Worm (Caenorhabditis elegans) whole organism, mixed stage, embryonic: ENCODE measurements around the gene F16H6.7.

Experiments
- M03D4.4 ChIP-seq: sonication (generic microtip); optimal IDR thresholded peaks from 2 replicates; lab custom pipeline; 2017; ENCODE audit warnings: mild to moderate bottlenecking, missing genetic modification characterization, missing compliant biosample characterization
- bed-3 ChIP-seq: fragments of 200-800 bp; sonication (Bioruptor generic); optimal IDR thresholded peaks from 3 replicates; lab custom pipeline; 2018; ENCODE audit warnings: mild to moderate bottlenecking, missing genetic modification characterization, moderate library complexity, missing compliant biosample characterization
- blmp-1 ChIP-seq: fragments of 150-350 bp; optimal IDR thresholded peaks from 2 replicates; lab custom pipeline; 2014; ENCODE audit warnings: missing biosample characterization, missing genetic modification characterization
- ceh-83 ChIP-seq: fragments of 200-800 bp; sonication (Bioruptor generic); optimal IDR thresholded peaks from 2 replicates; lab custom pipeline; 2018; ENCODE audit warnings: mild to moderate bottlenecking, missing genetic modification characterization, missing compliant biosample characterization
- ces-1 ChIP-seq: fragments of 150-350 bp; optimal IDR thresholded peaks from 2 replicates; lab custom pipeline; 2014; ENCODE audit warnings: missing biosample characterization, missing genetic modification reagents, missing genetic modification characterization
- cnd-1 ChIP-seq: fragments of 200-800 bp; sonication (Bioruptor generic); optimal IDR thresholded peaks from 2 replicates; lab custom pipeline; 2018; ENCODE audit warnings: mild to moderate bottlenecking, missing genetic modification characterization, missing compliant biosample characterization
- drap-1 ChIP-seq: fragments of 200-800 bp; sonication (Bioruptor generic); optimal IDR thresholded peaks from 3 replicates; lab custom pipeline; 2018; ENCODE audit warnings: mild to moderate bottlenecking, missing genetic modification characterization, missing compliant biosample characterization
- elt-1 ChIP-seq: sonication (generic microtip); optimal IDR thresholded peaks from 2 replicates; lab custom pipeline; 2017; ENCODE audit warnings: missing genetic modification characterization, mild to moderate bottlenecking, missing compliant biosample characterization, antibody characterized with exemption, moderate library complexity, borderline replicate concordance; ENCODE audit not compliant: insufficient read depth
- elt-3 ChIP-seq: fragments of 150-350 bp; optimal IDR thresholded peaks from 2 replicates; lab custom pipeline; 2014; ENCODE audit warnings: missing biosample characterization, missing genetic modification characterization
- ham-2 ChIP-seq: fragments of 200-800 bp; sonication (Bioruptor generic); optimal IDR thresholded peaks from 2 replicates; lab custom pipeline; 2018; ENCODE audit warnings: mild to moderate bottlenecking, missing genetic modification characterization, missing compliant biosample characterization
- hlh-1 ChIP-seq: fragments of 150-350 bp; optimal IDR thresholded peaks from 2 replicates; lab custom pipeline; 2014; ENCODE audit warnings: missing biosample characterization, missing genetic modification reagents, missing genetic modification characterization
- lin-32 ChIP-seq: fragments of 200-800 bp; sonication (Bioruptor generic); optimal IDR thresholded peaks from 2 replicates; lab custom pipeline; 2018; ENCODE audit warnings: mild to moderate bottlenecking, missing genetic modification characterization, missing compliant biosample characterization
- mab-5 ChIP-seq: fragments of 150-350 bp; optimal IDR thresholded peaks from 2 replicates; lab custom pipeline; 2014; ENCODE audit warnings: missing biosample characterization, missing genetic modification characterization
- mep-1 ChIP-seq: fragments of 150-350 bp; optimal IDR thresholded peaks from 2 replicates; lab custom pipeline; 2017; ENCODE audit warnings: missing biosample characterization, missing genetic modification reagents, missing genetic modification characterization, inconsistent platforms
- mls-2 ChIP-seq: sonication (generic microtip); optimal IDR thresholded peaks from 2 replicates; lab custom pipeline; 2016; ENCODE audit warnings: mild to moderate bottlenecking, missing genetic modification characterization, moderate library complexity, missing compliant biosample characterization
- nhr-12 ChIP-seq: fragments of 150-350 bp; optimal IDR thresholded peaks from 2 replicates; lab custom pipeline; 2014; ENCODE audit warnings: missing biosample characterization, missing genetic modification characterization
- nhr-237 ChIP-seq: fragments of 150-350 bp; optimal IDR thresholded peaks from 2 replicates; lab custom pipeline; 2014; ENCODE audit warnings: missing biosample characterization, missing genetic modification characterization
- nhr-28 ChIP-seq: fragments of 150-350 bp; optimal IDR thresholded peaks from 2 replicates; lab custom pipeline; 2014; ENCODE audit warnings: missing biosample characterization, missing genetic modification characterization
- sptf-1 ChIP-seq: sonication (generic microtip); optimal IDR thresholded peaks from 2 replicates; lab custom pipeline; 2017; ENCODE audit warnings: mild to moderate bottlenecking, missing genetic modification characterization, moderate library complexity, missing compliant biosample characterization
- unc-62 ChIP-seq: fragments of 150-350 bp; optimal IDR thresholded peaks from 2 replicates; lab custom pipeline; 2014; ENCODE audit warnings: missing biosample characterization, missing genetic modification reagents, missing genetic modification characterization
- zip-8 ChIP-seq: fragments of 150-350 bp; optimal IDR thresholded peaks from 2 replicates; lab custom pipeline; 2014; ENCODE audit warnings: missing biosample characterization, missing genetic modification characterization

Gene F16H6.7

ce11 chrV:18163434-18163833 lies 45.5 kb downstream of the F16H6.7 start:
- TF ChIP-seq zip-8 (tag; lab: Kevin White, UChicago) (peak; percentile 96), blmp-1 (tag; lab: Kevin White, UChicago) (no peak)

ce11 chrV:18162568-18162967 lies 46.4 kb downstream of the F16H6.7 start, which contains the start of gene C14A6.12:
Gene C14A6.12, minus strand, starts transcription at chrV:18162668.
- no peak for TF ChIP-seq elt-3
- no peak for TF ChIP-seq bed-3 (GFP tag; lab: Kevin White, UChicago)
- TF ChIP-seq sptf-1 (tag; lab: Kevin White, UChicago) = no peak
- no peak for TF ChIP-seq cnd-1 (tag; lab: Kevin White, UChicago)
- no peak for TF ChIP-seq unc-62 (GFP tag; lab: Kevin White, UChicago)
- no peak for TF ChIP-seq hlh-1
- no peak for TF ChIP-seq nhr-12
- no peak for TF ChIP-seq zip-8 (tag; lab: Kevin White, UChicago)
- TF ChIP-seq nhr-28 = no peak
- TF ChIP-seq lin-32 (GFP tag; lab: Kevin White, UChicago) = no peak
- TF ChIP-seq M03D4.4 (tag; lab: Kevin White, UChicago) = no peak
- TF ChIP-seq elt-1 (tag; lab: Kevin White, UChicago) = no peak
- TF ChIP-seq mls-2 = no peak

ce11 chrV:18161228-18161627 lies 47.7 kb downstream of the F16H6.7 start, which contains the start of gene C14A6.13:
Gene C14A6.13, minus strand, starts transcription at chrV:18161328.
- no peak for TF ChIP-seq nhr-237

ce11 chrV:18158172-18158571 lies 50.8 kb downstream of the F16H6.7 start:
- TF ChIP-seq mep-1 = no peak

ce11 chrV:18157707-18158106 lies 51.3 kb downstream of the F16H6.7 start, which contains the start of gene clec-48:
Gene clec-48, plus strand, starts transcription at chrV:18158026.
- TF ChIP-seq ces-1 (GFP tag; lab: Kevin White, UChicago) (no peak), sptf-1 (tag; lab: Kevin White, UChicago) (no peak), mab-5 (tag; lab: Kevin White, UChicago) (no peak), ceh-83 (GFP tag; lab: Kevin White, UChicago) (no peak), mls-2 (no peak), ham-2 (GFP tag; lab: Kevin White, UChicago) (no peak), drap-1 (GFP tag; lab: Kevin White, UChicago) (no peak)
